Fruit fly (Drosophila melanogaster) whole organism, prepupa: ENCODE measurements around the gene CG11755.
A peak's percentile ranks its signal among the peaks of the same experiment; 100 is the strongest.

Source experiments
- Blimp-1 ChIP-seq: fragments of 200-800 bp; sonication (Bioruptor generic); optimal IDR thresholded peaks from 3 replicates; lab custom pipeline; 2017; ENCODE audit warnings: missing biosample characterization, missing genetic modification characterization, mild to moderate bottlenecking, moderate library complexity, missing genetic modification reagents
- CG10631 ChIP-seq: fragments of 200-800 bp; sonication (Bioruptor generic); optimal IDR thresholded peaks from 2 replicates; lab custom pipeline; 2016; ENCODE audit warnings: missing biosample characterization, missing genetic modification characterization
- CG10669 ChIP-seq: fragments of 200-800 bp; sonication (Bioruptor generic); optimal IDR thresholded peaks from 3 replicates; lab custom pipeline; 2018; ENCODE audit warnings: missing biosample characterization, mild to moderate bottlenecking, missing genetic modification characterization, moderate library complexity
- CG11294 ChIP-seq: fragments of 200-800 bp; sonication (Bioruptor generic); IDR thresholded peaks from 2 replicates; pipeline ENCODE4 v1.3.6; 2022; ENCODE audit warnings: missing biosample characterization, missing genetic modification characterization
- CG11762 ChIP-seq: fragments of 200-800 bp; sonication (Bioruptor generic); optimal IDR thresholded peaks from 3 replicates; lab custom pipeline; 2016; ENCODE audit warnings: missing biosample characterization, missing genetic modification characterization; ENCODE audit not compliant: insufficient read depth
- CG15336 ChIP-seq: fragments of 200-800 bp; sonication (Bioruptor generic); IDR thresholded peaks from 2 replicates; pipeline ENCODE4 v1.3.6; 2022; ENCODE audit warnings: missing biosample characterization, missing genetic modification characterization
- CG1621 ChIP-seq: fragments of 200-800 bp; sonication (Bioruptor generic); optimal IDR thresholded peaks from 3 replicates; lab custom pipeline; 2018; ENCODE audit warnings: missing biosample characterization, mild to moderate bottlenecking, missing genetic modification characterization
- CG16779 ChIP-seq: fragments of 200-800 bp; sonication (Bioruptor generic); optimal IDR thresholded peaks from 3 replicates; lab custom pipeline; 2017; ENCODE audit warnings: missing biosample characterization, mild to moderate bottlenecking, missing genetic modification characterization
- CG3032 ChIP-seq: fragments of 200-800 bp; optimal IDR thresholded peaks from 2 replicates; lab custom pipeline; 2019; ENCODE audit warnings: missing biosample characterization, mild to moderate bottlenecking, missing genetic modification characterization, moderate library complexity
- CG31627 ChIP-seq: fragments of 200-800 bp; sonication (Bioruptor generic); optimal IDR thresholded peaks from 3 replicates; lab custom pipeline; 2016; ENCODE audit warnings: missing biosample characterization, missing genetic modification characterization
- CG34406 ChIP-seq: fragments of 200-800 bp; sonication (Bioruptor generic); optimal IDR thresholded peaks from 3 replicates; lab custom pipeline; 2016; ENCODE audit warnings: missing biosample characterization, missing genetic modification characterization
- CG3919 ChIP-seq: fragments of 200-800 bp; sonication (Bioruptor generic); optimal IDR thresholded peaks from 3 replicates; lab custom pipeline; 2016; ENCODE audit warnings: missing biosample characterization, missing genetic modification characterization
- CG4318 ChIP-seq: fragments of 200-800 bp; sonication (Bioruptor generic); optimal IDR thresholded peaks from 3 replicates; lab custom pipeline; 2017; ENCODE audit warnings: missing biosample characterization, mild to moderate bottlenecking, missing genetic modification characterization
- CG6163 ChIP-seq: fragments of 200-800 bp; sonication (Bioruptor generic); IDR thresholded peaks from 3 replicates; pipeline ENCODE4 v1.3.6; 2022; ENCODE audit warnings: missing biosample characterization, missing genetic modification characterization
- CG6276 ChIP-seq: fragments of 200-800 bp; sonication (Bioruptor generic); optimal IDR thresholded peaks from 2 replicates; lab custom pipeline; 2017; ENCODE audit warnings: missing biosample characterization, mild to moderate bottlenecking, missing genetic modification characterization
- CG6792 ChIP-seq: fragments of 200-800 bp; sonication (Bioruptor generic); optimal IDR thresholded peaks from 3 replicates; lab custom pipeline; 2016; ENCODE audit warnings: missing biosample characterization, missing genetic modification characterization
- CG6808 ChIP-seq: fragments of 200-800 bp; sonication (Bioruptor generic); optimal IDR thresholded peaks from 3 replicates; lab custom pipeline; 2017; ENCODE audit warnings: missing biosample characterization, missing genetic modification characterization, mild to moderate bottlenecking, moderate library complexity, missing genetic modification reagents
- CG6854 ChIP-seq: fragments of 200-800 bp; sonication (Bioruptor generic); optimal IDR thresholded peaks from 2 replicates; lab custom pipeline; 2017; ENCODE audit warnings: missing biosample characterization, mild to moderate bottlenecking, missing genetic modification characterization
- CG7368 ChIP-seq: fragments of 200-800 bp; sonication (Bioruptor generic); optimal IDR thresholded peaks from 3 replicates; lab custom pipeline; 2016; ENCODE audit warnings: missing biosample characterization, missing genetic modification characterization
- CG8119 ChIP-seq: fragments of 200-800 bp; sonication (Bioruptor generic); IDR thresholded peaks from 3 replicates; pipeline ENCODE4 v1.3.6; 2022; ENCODE audit warnings: missing biosample characterization, missing genetic modification characterization
- CG8319 ChIP-seq: fragments of 200-800 bp; sonication (Bioruptor generic); optimal IDR thresholded peaks from 3 replicates; lab custom pipeline; 2016; ENCODE audit warnings: missing biosample characterization, missing genetic modification characterization
- CG8632 ChIP-seq: fragments of 200-800 bp; sonication (Bioruptor generic); optimal IDR thresholded peaks from 3 replicates; lab custom pipeline; 2016; ENCODE audit warnings: missing biosample characterization, missing genetic modification characterization
- CG9139 ChIP-seq: fragments of 200-800 bp; sonication (Bioruptor generic); optimal IDR thresholded peaks from 3 replicates; lab custom pipeline; 2017; ENCODE audit warnings: missing biosample characterization, mild to moderate bottlenecking, missing genetic modification characterization
- Eip78C ChIP-seq: fragments of 200-800 bp; sonication (Bioruptor generic); peaks from one replicate; lab custom pipeline; 2016; ENCODE audit warnings: missing biosample characterization, missing genetic modification characterization
- Ets21C ChIP-seq: fragments of 200-800 bp; sonication (Bioruptor generic); optimal IDR thresholded peaks from 3 replicates; lab custom pipeline; 2016; ENCODE audit warnings: missing biosample characterization, missing genetic modification characterization
- Ets96B ChIP-seq: fragments of 200-800 bp; optimal IDR thresholded peaks from 2 replicates; lab custom pipeline; 2019; ENCODE audit warnings: missing biosample characterization, mild to moderate bottlenecking, missing genetic modification characterization, moderate library complexity
- Gug ChIP-seq: fragments of 200-800 bp; sonication (Bioruptor generic); IDR thresholded peaks from 2 replicates; pipeline ENCODE4 v1.3.6; 2022; ENCODE audit warnings: missing biosample characterization, missing genetic modification characterization
- Hr38 ChIP-seq: sonication (Bioruptor generic); optimal IDR thresholded peaks from 2 replicates; lab custom pipeline; 2016; ENCODE audit warnings: missing biosample characterization, missing genetic modification characterization
- Hr39 ChIP-seq: fragments of 200-800 bp; sonication (Bioruptor generic); optimal IDR thresholded peaks from 2 replicates; lab custom pipeline; 2016; ENCODE audit warnings: missing biosample characterization, missing genetic modification characterization
- Lpt ChIP-seq: fragments of 200-800 bp; sonication (Bioruptor generic); optimal IDR thresholded peaks from 3 replicates; lab custom pipeline; 2016; ENCODE audit warnings: missing biosample characterization, missing genetic modification characterization
- Met ChIP-seq: fragments of 200-800 bp; sonication (Bioruptor generic); optimal IDR thresholded peaks from 3 replicates; lab custom pipeline; 2016; ENCODE audit warnings: missing biosample characterization, missing genetic modification characterization
- OdsH ChIP-seq: fragments of 200-800 bp; sonication (Bioruptor generic); optimal IDR thresholded peaks from 3 replicates; lab custom pipeline; 2016; ENCODE audit warnings: missing biosample characterization, missing genetic modification characterization
- Sox102F ChIP-seq: fragments of 200-800 bp; sonication (Bioruptor generic); optimal IDR thresholded peaks from 2 replicates; lab custom pipeline; 2016; ENCODE audit warnings: missing biosample characterization, mild to moderate bottlenecking, missing genetic modification characterization
- Sox14 ChIP-seq: fragments of 200-800 bp; sonication (Bioruptor generic); optimal IDR thresholded peaks from 3 replicates; lab custom pipeline; 2016; ENCODE audit warnings: missing biosample characterization, missing genetic modification characterization
- achi ChIP-seq: fragments of 200-800 bp; sonication (Bioruptor generic); optimal IDR thresholded peaks from 3 replicates; lab custom pipeline; 2016; ENCODE audit warnings: missing biosample characterization, missing genetic modification characterization
- cyc ChIP-seq: fragments of 200-800 bp; sonication (Bioruptor generic); optimal IDR thresholded peaks from 3 replicates; lab custom pipeline; 2016; ENCODE audit warnings: missing biosample characterization, missing genetic modification characterization
- eg ChIP-seq: fragments of 200-800 bp; sonication (Bioruptor generic); IDR thresholded peaks from 3 replicates; pipeline ENCODE4 v1.3.6; 2022; ENCODE audit warnings: missing biosample characterization, missing genetic modification characterization
- esn ChIP-seq: fragments of 200-800 bp; sonication (Bioruptor generic); optimal IDR thresholded peaks from 2 replicates; lab custom pipeline; 2016; ENCODE audit warnings: missing biosample characterization, mild to moderate bottlenecking, missing genetic modification characterization, moderate library complexity
- fd59A ChIP-seq: fragments of 200-800 bp; sonication (Bioruptor generic); optimal IDR thresholded peaks from 2 replicates; lab custom pipeline; 2017; ENCODE audit warnings: missing biosample characterization, mild to moderate bottlenecking, missing genetic modification characterization, missing genetic modification reagents
- fd85E ChIP-seq: fragments of 200-800 bp; sonication (Bioruptor generic); optimal IDR thresholded peaks from 3 replicates; lab custom pipeline; 2016; ENCODE audit warnings: missing biosample characterization, missing genetic modification characterization
- fkh ChIP-seq: fragments of 200-800 bp; sonication (Bioruptor generic); optimal IDR thresholded peaks from 3 replicates; lab custom pipeline; 2017; ENCODE audit warnings: missing biosample characterization, mild to moderate bottlenecking, missing genetic modification characterization, moderate library complexity
- lz ChIP-seq: fragments of 200-800 bp; sonication (Bioruptor generic); optimal IDR thresholded peaks from 3 replicates; lab custom pipeline; 2016; ENCODE audit warnings: missing biosample characterization, missing genetic modification characterization
- pdm3 ChIP-seq: fragments of 200-800 bp; sonication (Bioruptor generic); optimal IDR thresholded peaks from 3 replicates; lab custom pipeline; 2016; ENCODE audit warnings: missing biosample characterization, missing genetic modification characterization
- salr ChIP-seq, 2 experiments: fragments of 200-800 bp; sonication (Bioruptor generic); optimal IDR thresholded peaks; 3 replicates each; lab custom pipeline; 2016 to 2018; ENCODE audit warnings: missing biosample characterization in 2 of 2, missing genetic modification characterization in 2 of 2, mild to moderate bottlenecking in 1 of 2
- spab ChIP-seq: fragments of 200-800 bp; sonication (Bioruptor generic); optimal IDR thresholded peaks from 2 replicates; lab custom pipeline; 2017; ENCODE audit warnings: missing biosample characterization, mild to moderate bottlenecking, missing genetic modification characterization, missing genetic modification reagents
- ss ChIP-seq, 2 experiments: fragments of 200-800 bp; sonication (Bioruptor generic); optimal IDR thresholded peaks; 2 replicates in 1 of 2; 3 replicates in 1 of 2; lab custom pipeline; 2017 to 2018; ENCODE audit warnings: mild to moderate bottlenecking in 2 of 2, missing biosample characterization in 2 of 2, missing genetic modification characterization in 2 of 2, moderate library complexity in 1 of 2
- svp ChIP-seq: fragments of 200-800 bp; sonication (Bioruptor generic); peaks from one replicate; lab custom pipeline; 2016; ENCODE audit warnings: missing biosample characterization, missing genetic modification characterization
- vri ChIP-seq: fragments of 200-800 bp; sonication (Bioruptor generic); optimal IDR thresholded peaks from 3 replicates; lab custom pipeline; 2016; ENCODE audit warnings: missing biosample characterization, mild to moderate bottlenecking, missing genetic modification characterization

The CG11755 gene

dm6 chr3R:8711890-8712449, 35.3 kb downstream of the CG11755 start (continued):
- TF ChIP-seq lz (GFP tag; lab: Kevin White, UChicago), result no peak
- TF ChIP-seq Met (GFP tag; lab: Kevin White, UChicago), result peak; percentile 21
- TF ChIP-seq CG31627 (GFP tag; lab: Kevin White, UChicago), result no peak
- TF ChIP-seq cyc (GFP tag; lab: Kevin White, UChicago), result no peak
- TF ChIP-seq pdm3 (GFP tag; lab: Kevin White, UChicago), result no peak
- no peak for TF ChIP-seq esn (GFP tag; lab: Kevin White, UChicago)
- no peak for TF ChIP-seq CG6792 (GFP tag; lab: Kevin White, UChicago)
- TF ChIP-seq fd85E (GFP tag; lab: Kevin White, UChicago), result no peak

dm6 chr3R:8712722-8713131, 36.0 kb downstream of the CG11755 start, which contains the start of gene CG8112:
Gene CG8112 (plus strand): TSS chr3R:8712933.
- peak; percentile 63 for TF ChIP-seq Eip78C
- TF ChIP-seq Sox102F (GFP tag; lab: Kevin White, UChicago), result no peak
- no peak for TF ChIP-seq CG11294 (GFP tag; lab: Robert Waterston, UW)
- TF ChIP-seq CG6276, result peak; percentile 1
- no peak for TF ChIP-seq Gug (GFP tag; lab: Robert Waterston, UW)
- peak; percentile 78 for TF ChIP-seq svp (GFP tag; lab: Kevin White, UChicago)
- peak; percentile 52 for TF ChIP-seq esn (GFP tag; lab: Kevin White, UChicago)
- TF ChIP-seq CG34406 (GFP tag; lab: Kevin White, UChicago), result peak; percentile 47
- no peak for TF ChIP-seq CG16779 (tag; lab: Kevin White, UChicago)
- no peak for TF ChIP-seq CG1621
- TF ChIP-seq fkh (GFP tag; lab: Kevin White, UChicago), result peak; percentile 9
- no peak for TF ChIP-seq fd85E (GFP tag; lab: Kevin White, UChicago)
- no peak for TF ChIP-seq cyc (GFP tag; lab: Kevin White, UChicago)
- no peak for TF ChIP-seq CG10669 (GFP tag; lab: Kevin White, UChicago)
- no peak for TF ChIP-seq Ets96B (tag; lab: Kevin White, UChicago)
- peak; percentile 46 for TF ChIP-seq achi (GFP tag; lab: Kevin White, UChicago)
- TF ChIP-seq Hr39 (GFP tag; lab: Kevin White, UChicago), result no peak
- TF ChIP-seq CG15336 (GFP tag; lab: Robert Waterston, UW), result no peak
- peak in 1 of 2 experiments; percentile 16 for TF ChIP-seq ss (GFP tag; optimal IDR thresholded peaks at IDR 0.05; lab: Kevin White, UChicago)
- TF ChIP-seq eg (GFP tag; lab: Robert Waterston, UW), result peak; percentile 41; the same call in 2 of the 3 replicates
- peak; percentile 3 for TF ChIP-seq spab
- TF ChIP-seq CG6854 (GFP tag; lab: Kevin White, UChicago), result no peak
- no peak for TF ChIP-seq Hr38 (GFP tag; lab: Kevin White, UChicago)
- TF ChIP-seq CG3919 (GFP tag; lab: Kevin White, UChicago), result peak; percentile 34
- no peak for TF ChIP-seq fd59A
- no peak for TF ChIP-seq CG31627 (GFP tag; lab: Kevin White, UChicago)
- TF ChIP-seq vri (GFP tag; lab: Kevin White, UChicago), result no peak
- TF ChIP-seq CG10631, result peak; percentile 19
- TF ChIP-seq Blimp-1 (GFP tag; lab: Kevin White, UChicago), result peak; percentile 23
- TF ChIP-seq CG8119 (GFP tag; lab: Robert Waterston, UW), result no peak
- TF ChIP-seq Met (GFP tag; lab: Kevin White, UChicago), result no peak
- no peak for TF ChIP-seq Lpt (GFP tag; lab: Kevin White, UChicago)
- TF ChIP-seq CG9139 (GFP tag; lab: Kevin White, UChicago), result no peak
- TF ChIP-seq CG3032 (tag; lab: Kevin White, UChicago), result peak; percentile 28
- TF ChIP-seq CG7368 (GFP tag; lab: Kevin White, UChicago), result no peak
- no peak for TF ChIP-seq Ets21C
- no peak for TF ChIP-seq CG6808 (GFP tag; lab: Kevin White, UChicago)
- TF ChIP-seq CG8632 (GFP tag; lab: Kevin White, UChicago), result peak; percentile 59
- TF ChIP-seq OdsH, result peak; percentile 14
- TF ChIP-seq CG6163 (GFP tag; lab: Robert Waterston, UW), result peak; percentile 64
- TF ChIP-seq CG6792 (GFP tag; lab: Kevin White, UChicago), result no peak
- TF ChIP-seq salr (GFP tag; optimal IDR thresholded peaks at IDR 0.05; lab: Kevin White, UChicago), result peak in 1 of 2 experiments; percentile 14
- no peak for TF ChIP-seq Sox14
- TF ChIP-seq CG4318, result no peak
- TF ChIP-seq CG11762, result no peak
- TF ChIP-seq CG8319, result no peak
- TF ChIP-seq lz (GFP tag; lab: Kevin White, UChicago), result no peak
